Worm (Caenorhabditis elegans) whole organism, L1 larva: ENCODE data around the gene T01G5.7.

Source experiments
- C04F5.9 ChIP-seq: sonication (generic microtip); optimal IDR thresholded peaks from 2 replicates; lab custom pipeline; 2016; ENCODE audit warnings: missing genetic modification characterization, missing compliant biosample characterization
- aly-2 ChIP-seq: fragments of 150-350 bp; optimal IDR thresholded peaks from 2 replicates; lab custom pipeline; 2014; ENCODE audit warnings: missing biosample characterization, missing genetic modification characterization
- ceh-8 ChIP-seq: fragments of 200-800 bp; sonication (Bioruptor generic); optimal IDR thresholded peaks from 2 replicates; lab custom pipeline; 2018; ENCODE audit warnings: mild to moderate bottlenecking, missing genetic modification characterization, moderate library complexity, missing compliant biosample characterization
- egl-27 ChIP-seq, 2 experiments: fragments of 150-350 bp in 1 of 2; sonication (generic microtip); optimal IDR thresholded peaks; 3 replicates each; lab custom pipeline; 2017 to 2018; ENCODE audit warnings: missing biosample characterization in 2 of 2, missing genetic modification characterization in 2 of 2, missing genetic modification reagents in 2 of 2
- elt-2 ChIP-seq: sonication (generic microtip); optimal IDR thresholded peaks from 2 replicates; lab custom pipeline; 2016; ENCODE audit warnings: missing genetic modification characterization, mild to moderate bottlenecking, inconsistent platforms, missing compliant biosample characterization, missing genetic modification reagents
- fkh-4 ChIP-seq: sonication (generic microtip); optimal IDR thresholded peaks from 2 replicates; lab custom pipeline; 2016; ENCODE audit warnings: missing compliant biosample characterization, missing genetic modification characterization, borderline replicate concordance
- hlh-4 ChIP-seq: sonication (generic microtip); optimal IDR thresholded peaks from 2 replicates; lab custom pipeline; 2016; ENCODE audit warnings: mild to moderate bottlenecking, missing genetic modification characterization, missing compliant biosample characterization
- mep-1 ChIP-seq: fragments of 150-350 bp; optimal IDR thresholded peaks from 2 replicates; lab custom pipeline; 2014; ENCODE audit warnings: missing biosample characterization, missing genetic modification characterization
- nhr-28 ChIP-seq: fragments of 150-350 bp; optimal IDR thresholded peaks from 2 replicates; lab custom pipeline; 2014; ENCODE audit warnings: missing biosample characterization, missing genetic modification characterization
- snpc-4 ChIP-seq: fragments of 150-350 bp; optimal IDR thresholded peaks from 2 replicates; lab custom pipeline; 2014; ENCODE audit warnings: missing biosample characterization, missing genetic modification characterization
- unc-86 ChIP-seq: sonication (generic microtip); optimal IDR thresholded peaks from 2 replicates; lab custom pipeline; 2016; ENCODE audit warnings: missing genetic modification characterization, missing compliant biosample characterization
- unc-98 ChIP-seq: fragments of 200-800 bp; sonication (Bioruptor generic); IDR thresholded peaks from 2 replicates; pipeline ENCODE4 v1.3.6; 2022; ENCODE audit warnings: missing genetic modification characterization, missing compliant biosample characterization
- ztf-11 ChIP-seq, 2 experiments: sonication (generic microtip); optimal IDR thresholded peaks; 2 replicates each; lab custom pipeline; 2016 to 2017; ENCODE audit warnings: missing genetic modification characterization in 2 of 2, missing biosample characterization in 1 of 2, missing compliant biosample characterization in 1 of 2

DNA sequence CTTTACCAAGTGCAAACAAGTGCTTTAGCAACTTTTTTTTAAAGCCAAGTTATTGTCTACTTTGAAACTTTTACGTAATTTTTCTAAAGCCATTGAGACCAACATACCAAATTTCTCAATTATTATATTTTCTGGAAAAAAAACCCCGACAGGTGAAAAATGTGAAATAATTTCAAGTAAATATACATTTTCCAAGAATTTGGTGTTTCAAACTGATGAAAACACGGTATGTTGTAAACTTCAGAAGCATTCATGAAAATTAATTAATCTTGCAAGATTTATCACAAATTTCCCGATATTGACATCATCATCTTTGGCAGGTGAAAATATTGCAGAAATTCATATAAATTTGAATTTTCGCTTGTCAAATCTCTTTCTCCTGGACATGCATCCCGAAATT, 50.9 kb downstream of the T01G5.7 start, which contains the start of gene srz-11:
- no peak for TF ChIP-seq unc-86 (tag; lab: Kevin White, UChicago)
- TF ChIP-seq snpc-4 (tag; lab: Kevin White, UChicago): no peak
- TF ChIP-seq elt-2 (tag; lab: Kevin White, UChicago): no peak
- no peak for TF ChIP-seq nhr-28 (tag; lab: Kevin White, UChicago)
- no peak for TF ChIP-seq ztf-11 (tag; optimal IDR thresholded peaks at IDR 0.05; lab: Kevin White, UChicago)
- TF ChIP-seq unc-98 (GFP tag; lab: Robert Waterston, UW): no peak
- TF ChIP-seq aly-2: no peak
- no peak for TF ChIP-seq fkh-4 (tag; lab: Kevin White, UChicago)
- TF ChIP-seq egl-27 (tag; optimal IDR thresholded peaks at IDR 0.05; lab: Kevin White, UChicago): no peak
- TF ChIP-seq ceh-8: no peak
- peak; percentile 100 for TF ChIP-seq hlh-4 (tag; lab: Kevin White, UChicago)
- TF ChIP-seq mep-1 (tag; lab: Kevin White, UChicago): no peak
- TF ChIP-seq C04F5.9 (tag; lab: Kevin White, UChicago): no peak
